Worm (Caenorhabditis elegans): ENCODE results near the gene F43C11.6.

DNA sequence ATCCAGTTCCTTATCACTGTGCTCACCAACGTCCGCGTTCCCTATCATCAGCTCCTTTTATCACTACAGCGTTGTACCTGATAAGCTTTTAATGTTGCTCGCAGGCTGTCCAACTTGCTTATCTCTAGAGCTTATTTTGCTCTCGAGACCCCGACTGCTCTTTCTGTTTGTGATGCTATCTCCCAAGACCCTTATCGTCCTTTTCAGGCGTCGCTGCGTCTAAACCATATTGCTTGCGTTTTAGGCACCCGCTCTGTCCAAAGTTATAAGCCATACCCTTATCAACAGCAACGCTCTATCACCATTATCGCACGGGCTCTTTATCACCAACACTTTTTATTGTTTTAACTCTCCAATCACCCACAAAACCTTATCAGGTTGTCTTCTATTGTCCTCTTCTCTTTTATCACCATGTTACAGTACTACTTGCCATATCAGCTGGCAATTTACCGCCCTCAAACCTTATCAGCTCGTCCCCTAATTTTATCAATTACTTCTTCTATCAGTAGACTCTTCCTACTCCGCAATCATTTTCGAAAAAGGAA is 36.3 kb downstream of the F43C11.6 start:
- TF ChIP-seq flt-1 (GFP tag; IDR thresholded peaks at IDR 0.05) (no peak), med-1 (GFP tag; optimal IDR thresholded peaks at IDR 0.05; ENCODE audit: insufficient read depth) (no peak), T22C8.4 (GFP tag; IDR thresholded peaks at IDR 0.05) (no peak), ref-1 (GFP tag; conservative IDR thresholded peaks at IDR 0.05) (no peak), ztf-29 (GFP tag; IDR thresholded peaks at IDR 0.05) (no peak), cog-1 (tag; optimal IDR thresholded peaks at IDR 0.05) (no peak)
